Fruit fly (Drosophila melanogaster) whole organism, embryonic: Measurements from ENCODE around the gene CG10581.

Experiments
- Antp ChIP-seq: fragments of 200-800 bp; sonication (Bioruptor generic); optimal IDR thresholded peaks from 3 replicates; lab custom pipeline; 2016; ENCODE audit warnings: missing biosample characterization, missing genetic modification characterization
- CG1233 ChIP-seq: fragments of 200-800 bp; sonication (Bioruptor generic); optimal IDR thresholded peaks from 4 replicates; lab custom pipeline; 2018; ENCODE audit warnings: missing biosample characterization, mild to moderate bottlenecking, missing genetic modification characterization
- CG14050 ChIP-seq: fragments of 200-800 bp; sonication (Bioruptor generic); IDR thresholded peaks from 3 replicates; pipeline ENCODE4 v1.3.6; 2022; ENCODE audit warnings: missing biosample characterization, missing genetic modification characterization
- CG14667 ChIP-seq: fragments of 200-800 bp; sonication (Bioruptor generic); IDR thresholded peaks from 2 replicates; pipeline ENCODE4 v1.3.6; 2022; ENCODE audit warnings: missing biosample characterization, missing genetic modification characterization
- CG14710 ChIP-seq: fragments of 200-800 bp; sonication (Bioruptor generic); optimal IDR thresholded peaks from 3 replicates; lab custom pipeline; 2019; ENCODE audit warnings: missing biosample characterization, mild to moderate bottlenecking, missing genetic modification characterization, moderate library complexity
- CG17359 ChIP-seq: fragments of 200-800 bp; sonication (Bioruptor generic); optimal IDR thresholded peaks from 3 replicates; lab custom pipeline; 2018; ENCODE audit warnings: missing biosample characterization, mild to moderate bottlenecking, missing genetic modification characterization, moderate library complexity
- CG17361 ChIP-seq: fragments of 200-800 bp; sonication (Bioruptor generic); IDR thresholded peaks from 3 replicates; pipeline ENCODE4 v1.3.6; 2022; ENCODE audit warnings: missing biosample characterization, missing genetic modification characterization
- CG17802 ChIP-seq: fragments of 200-800 bp; sonication (Bioruptor generic); optimal IDR thresholded peaks from 2 replicates; lab custom pipeline; 2018; ENCODE audit warnings: missing biosample characterization, mild to moderate bottlenecking, missing genetic modification characterization, moderate library complexity
- CG2202 ChIP-seq: fragments of 200-800 bp; sonication (Bioruptor generic); optimal IDR thresholded peaks from 2 replicates; lab custom pipeline; 2018; ENCODE audit warnings: missing biosample characterization, mild to moderate bottlenecking, missing genetic modification characterization
- CG3163 ChIP-seq: fragments of 200-800 bp; sonication (Bioruptor generic); optimal IDR thresholded peaks from 3 replicates; lab custom pipeline; 2016; ENCODE audit warnings: missing biosample characterization, missing genetic modification characterization
- CG33213 ChIP-seq: fragments of 200-800 bp; sonication (Bioruptor generic); optimal IDR thresholded peaks from 3 replicates; lab custom pipeline; 2016; ENCODE audit warnings: missing biosample characterization, missing genetic modification characterization
- CG34376 ChIP-seq: fragments of 200-800 bp; sonication (Bioruptor generic); optimal IDR thresholded peaks from 2 replicates; lab custom pipeline; 2018; ENCODE audit warnings: missing biosample characterization, mild to moderate bottlenecking, missing genetic modification characterization
- CG4707 ChIP-seq: fragments of 200-800 bp; sonication (Bioruptor generic); optimal IDR thresholded peaks from 2 replicates; lab custom pipeline; 2018; ENCODE audit warnings: missing biosample characterization, mild to moderate bottlenecking, missing genetic modification characterization, moderate library complexity
- CG4730 ChIP-seq: fragments of 200-800 bp; sonication (Bioruptor generic); IDR thresholded peaks from 2 replicates; pipeline ENCODE4 v1.3.6; 2022; ENCODE audit warnings: missing biosample characterization, missing genetic modification characterization
- CG7786 ChIP-seq: fragments of 200-800 bp; sonication (Bioruptor generic); optimal IDR thresholded peaks from 2 replicates; lab custom pipeline; 2016; ENCODE audit warnings: missing biosample characterization, missing genetic modification characterization
- Chrac-16 ChIP-seq: fragments of 200-800 bp; sonication (Bioruptor generic); optimal IDR thresholded peaks from 3 replicates; lab custom pipeline; 2016; ENCODE audit warnings: missing biosample characterization, missing genetic modification characterization
- CoRest ChIP-seq: fragments of 200-800 bp; sonication (Bioruptor generic); optimal IDR thresholded peaks from 3 replicates; lab custom pipeline; 2018; ENCODE audit warnings: missing biosample characterization, mild to moderate bottlenecking, missing genetic modification characterization, moderate library complexity
- Eip74EF ChIP-seq, 2 experiments: fragments of 200-800 bp in 1 of 2; fragments of >200 bp in 1 of 2; sonication (Bioruptor generic) in 1 of 2; optimal IDR thresholded peaks; 2 replicates each; lab custom pipeline; 2017 to 2019; ENCODE audit warnings: missing biosample characterization in 2 of 2, missing genetic modification characterization in 2 of 2, mild to moderate bottlenecking in 1 of 2, moderate library complexity in 1 of 2
- Elba2 ChIP-seq: fragments of 200-800 bp; sonication (Bioruptor generic); optimal IDR thresholded peaks from 3 replicates; lab custom pipeline; 2016; ENCODE audit warnings: missing biosample characterization, missing genetic modification characterization
- Hey ChIP-seq: fragments of 200-800 bp; sonication (Bioruptor generic); optimal IDR thresholded peaks from 3 replicates; lab custom pipeline; 2018; ENCODE audit warnings: missing biosample characterization, mild to moderate bottlenecking, missing genetic modification characterization
- Hmx ChIP-seq: fragments of 200-800 bp; sonication (Bioruptor generic); optimal IDR thresholded peaks from 2 replicates; lab custom pipeline; 2016; ENCODE audit warnings: missing biosample characterization, missing genetic modification characterization
- NFAT ChIP-seq: fragments of 200-800 bp; sonication (Bioruptor generic); IDR thresholded peaks from 2 replicates; pipeline ENCODE4 v1.3.6; 2022; ENCODE audit warnings: missing biosample characterization, missing genetic modification characterization
- Ptx1 ChIP-seq: fragments of 200-800 bp; sonication (Bioruptor generic); IDR thresholded peaks from 2 replicates; pipeline ENCODE4 v1.3.6; 2022; ENCODE audit warnings: missing biosample characterization, missing genetic modification characterization
- Sox100B ChIP-seq: fragments of 200-800 bp; sonication (Bioruptor generic); optimal IDR thresholded peaks from 3 replicates; lab custom pipeline; 2018; ENCODE audit warnings: missing biosample characterization, mild to moderate bottlenecking, missing genetic modification characterization
- Sry-δ ChIP-seq: fragments of 200-800 bp; sonication (Bioruptor generic); optimal IDR thresholded peaks from 2 replicates; lab custom pipeline; 2016; ENCODE audit warnings: missing biosample characterization, missing genetic modification characterization
- aop ChIP-seq: fragments of 200-800 bp; sonication (Bioruptor generic); IDR thresholded peaks from 2 replicates; pipeline ENCODE4 v1.3.6; 2022; ENCODE audit warnings: missing biosample characterization, missing genetic modification characterization
- az2 ChIP-seq: fragments of 200-800 bp; sonication (Bioruptor generic); optimal IDR thresholded peaks from 3 replicates; lab custom pipeline; 2016; ENCODE audit warnings: missing biosample characterization, missing genetic modification characterization
- bcd ChIP-seq: fragments of 200-800 bp; sonication (Bioruptor generic); optimal IDR thresholded peaks from 2 replicates; lab custom pipeline; 2017; ENCODE audit warnings: missing biosample characterization, mild to moderate bottlenecking, missing genetic modification characterization
- chn ChIP-seq: fragments of 200-800 bp; sonication (Bioruptor generic); optimal IDR thresholded peaks from 2 replicates; lab custom pipeline; 2016; ENCODE audit warnings: missing biosample characterization, missing genetic modification characterization
- dan ChIP-seq: fragments of 200-800 bp; sonication (Bioruptor generic); IDR thresholded peaks from 2 replicates; pipeline ENCODE4 v1.3.6; 2022; ENCODE audit warnings: missing biosample characterization, missing genetic modification characterization
- emc ChIP-seq: fragments of 200-800 bp; sonication (Bioruptor generic); optimal IDR thresholded peaks from 2 replicates; lab custom pipeline; 2016; ENCODE audit warnings: missing biosample characterization, missing genetic modification characterization
- ftz-f1 ChIP-seq: fragments of 200-800 bp; sonication (Bioruptor generic); optimal IDR thresholded peaks from 2 replicates; lab custom pipeline; 2016; ENCODE audit warnings: missing biosample characterization, missing genetic modification characterization
- fu2 ChIP-seq: fragments of 200-800 bp; sonication (Bioruptor generic); optimal IDR thresholded peaks from 2 replicates; lab custom pipeline; 2016; ENCODE audit warnings: missing biosample characterization, missing genetic modification characterization
- hbn ChIP-seq: fragments of 200-800 bp; sonication (Bioruptor generic); IDR thresholded peaks from 2 replicates; pipeline ENCODE4 v1.3.6; 2022; ENCODE audit warnings: missing biosample characterization, missing genetic modification characterization; ENCODE audit not compliant: partially characterized antibody
- insv ChIP-seq, 2 experiments: fragments of 200-800 bp; sonication (Bioruptor generic); optimal IDR thresholded peaks; 3 replicates each; lab custom pipeline; 2016 to 2018; ENCODE audit warnings: missing biosample characterization in 2 of 2, missing genetic modification characterization in 2 of 2
- lmd ChIP-seq: fragments of 200-800 bp; sonication (Bioruptor generic); IDR thresholded peaks from 2 replicates; pipeline ENCODE4 v1.3.6; 2022; ENCODE audit warnings: missing biosample characterization, missing genetic modification characterization
- org-1 ChIP-seq: fragments of 200-800 bp; sonication (Bioruptor generic); optimal IDR thresholded peaks from 2 replicates; lab custom pipeline; 2017; ENCODE audit warnings: missing biosample characterization, missing genetic modification characterization
- prd ChIP-seq, 3 experiments: fragments of >200 bp in 2 of 3; fragments of 200-800 bp in 1 of 3; sonication (Bioruptor generic) in 1 of 3; optimal IDR thresholded peaks in 2 of 3; IDR thresholded peaks in 1 of 3; 2 replicates in 2 of 3; 3 replicates in 1 of 3; pipeline versions ENCODE4 v1.3.6 to Lab custom; 2017 to 2022; ENCODE audit warnings: missing biosample characterization in 1 of 3, missing genetic modification characterization in 1 of 3
- sd ChIP-seq: fragments of 200-800 bp; sonication (Bioruptor generic); optimal IDR thresholded peaks from 3 replicates; lab custom pipeline; 2018; ENCODE audit warnings: missing biosample characterization, mild to moderate bottlenecking, missing genetic modification characterization, moderate library complexity
- sens ChIP-seq: fragments of 200-800 bp; sonication (Bioruptor generic); peaks from one replicate; lab custom pipeline; 2016; ENCODE audit warnings: missing biosample characterization, missing genetic modification characterization
- slp2 ChIP-seq: fragments of 200-800 bp; sonication (Bioruptor generic); optimal IDR thresholded peaks from 2 replicates; lab custom pipeline; 2016; ENCODE audit warnings: missing biosample characterization, missing genetic modification characterization
- sqz ChIP-seq: fragments of 200-800 bp; sonication (Bioruptor generic); optimal IDR thresholded peaks from 3 replicates; lab custom pipeline; 2018; ENCODE audit warnings: missing biosample characterization, mild to moderate bottlenecking, missing genetic modification characterization
- tin ChIP-seq: fragments of 200-800 bp; sonication (Bioruptor generic); optimal IDR thresholded peaks from 3 replicates; lab custom pipeline; 2016; ENCODE audit warnings: missing biosample characterization, missing genetic modification characterization
- tx ChIP-seq: fragments of 200-800 bp; sonication (Bioruptor generic); optimal IDR thresholded peaks from 2 replicates; lab custom pipeline; 2016; ENCODE audit warnings: missing biosample characterization, missing genetic modification characterization
- usp ChIP-seq: fragments of >200 bp; optimal IDR thresholded peaks from 2 replicates; lab custom pipeline; 2017; ENCODE audit warnings: missing biosample characterization, missing genetic modification characterization
- vfl ChIP-seq: fragments of 200-800 bp; sonication (Bioruptor generic); optimal IDR thresholded peaks from 2 replicates; lab custom pipeline; 2016; ENCODE audit warnings: missing biosample characterization, missing genetic modification characterization
- wor ChIP-seq: fragments of 200-800 bp; sonication (Bioruptor generic); IDR thresholded peaks from 2 replicates; pipeline ENCODE4 v1.3.6; 2022; ENCODE audit warnings: missing biosample characterization, missing genetic modification characterization

The CG10581 gene

dm6 chr3L:21035231-21035630, 1.2 kb upstream of the CG10581 start:
- TF ChIP-seq insv (GFP tag; optimal IDR thresholded peaks at IDR 0.05; lab: Kevin White, UChicago) (peak in 1 of 2 experiments; percentile 70), Elba2 (GFP tag; lab: Kevin White, UChicago) (peak; percentile 96), fu2 (GFP tag; lab: Kevin White, UChicago) (no peak), sens (GFP tag; lab: Kevin White, UChicago) (peak; percentile 4)

dm6 chr3L:21034281-21035221, 548 bp upstream of the CG10581 start, which contains the start of gene siz:
Gene siz (plus strand): TSS chr3L:21034535.
- peak; percentile 29; the same call in 1 of the 2 replicates for TF ChIP-seq hbn (GFP tag; lab: Robert Waterston, UW)
- peak; percentile 70 for TF ChIP-seq CG14710
- TF ChIP-seq dan (GFP tag; lab: Robert Waterston, UW): no peak
- TF ChIP-seq ftz-f1: peak; percentile 33
- TF ChIP-seq wor: no peak
- TF ChIP-seq CG4707 (GFP tag; lab: Kevin White, UChicago): no peak
- 0 out of 2 replicates have a peak, but pooled peaks have one; percentile 5 for TF ChIP-seq aop
- peak in 1 of 2 experiments; percentile 22 for TF ChIP-seq Eip74EF (GFP tag; optimal IDR thresholded peaks at IDR 0.05; lab: Kevin White, UChicago)
- no peak for TF ChIP-seq CG1233
- TF ChIP-seq Ptx1: no peak
- TF ChIP-seq CG14050 (GFP tag; lab: Robert Waterston, UW): no peak
- no peak for TF ChIP-seq vfl (GFP tag; lab: Kevin White, UChicago)
- peak; percentile 3 for TF ChIP-seq sqz
- no peak for TF ChIP-seq tx (GFP tag; lab: Kevin White, UChicago)
- peak; percentile 37 for TF ChIP-seq sd (tag; lab: Kevin White, UChicago)
- TF ChIP-seq Sox100B (GFP tag; lab: Kevin White, UChicago): no peak
- no peak for TF ChIP-seq az2 (GFP tag; lab: Kevin White, UChicago)
- no peak for TF ChIP-seq usp
- TF ChIP-seq CG17802 (tag; lab: Kevin White, UChicago): no peak
- TF ChIP-seq CoRest (tag; lab: Kevin White, UChicago): peak; percentile 54
- 0 out of 2 replicates have a peak, but pooled peaks have one; percentile 9 for TF ChIP-seq NFAT
- no peak for TF ChIP-seq prd (optimal IDR thresholded peaks at IDR 0.05; lab: Kevin White, UChicago)
- no peak for TF ChIP-seq prd (GFP tag; IDR thresholded peaks at IDR 0.05; lab: Robert Waterston, UW)
- no peak for TF ChIP-seq CG3163 (GFP tag; lab: Kevin White, UChicago)
- TF ChIP-seq tin (GFP tag; lab: Kevin White, UChicago): no peak
- no peak for TF ChIP-seq lmd
- no peak for TF ChIP-seq Hmx
- no peak for TF ChIP-seq CG33213
- peak; percentile 37; the same call in 1 of the 3 replicates for TF ChIP-seq CG17361 (GFP tag; lab: Robert Waterston, UW)
- no peak for TF ChIP-seq emc
- no peak for TF ChIP-seq CG4730 (GFP tag; lab: Robert Waterston, UW)
- TF ChIP-seq CG14667 (GFP tag; lab: Robert Waterston, UW): no peak
- TF ChIP-seq Sry-δ (GFP tag; lab: Kevin White, UChicago): peak; percentile 17
- TF ChIP-seq CG7786: no peak
- TF ChIP-seq Hey (tag; lab: Kevin White, UChicago): no peak
- TF ChIP-seq CG17359 (tag; lab: Kevin White, UChicago): peak; percentile 8
- TF ChIP-seq Chrac-16 (GFP tag; lab: Kevin White, UChicago): no peak
- peak; percentile 43 for TF ChIP-seq CG34376 (GFP tag; lab: Kevin White, UChicago)
- TF ChIP-seq chn: peak; percentile 20
- TF ChIP-seq slp2: no peak
- TF ChIP-seq bcd (GFP tag; lab: Kevin White, UChicago): peak; percentile 5
- peak; percentile 25 for TF ChIP-seq CG2202 (tag; lab: Kevin White, UChicago)
- TF ChIP-seq org-1: no peak
- no peak for TF ChIP-seq Antp (GFP tag; lab: Kevin White, UChicago)
